Worm (Caenorhabditis elegans): ENCODE data around the gene dep-1.

Gene dep-1

ce11 chrII:8959081-8959480, 60.5 kb downstream of the dep-1 start (continued):
- no peak for TF ChIP-seq unc-62 (GFP tag; optimal IDR thresholded peaks at IDR 0.05)
- TF ChIP-seq pqm-1 (tag; optimal IDR thresholded peaks at IDR 0.05): no peak
- TF ChIP-seq lsy-2 (tag; optimal IDR thresholded peaks at IDR 0.05): peak; percentile 33 to 71
- no peak for TF ChIP-seq egl-27 (tag; optimal IDR thresholded peaks at IDR 0.05)
- TF ChIP-seq nhr-90 (tag; optimal IDR thresholded peaks at IDR 0.05; ENCODE audit: poor library complexity): no peak
- no peak for TF ChIP-seq F16B12.6 (tag; optimal IDR thresholded peaks at IDR 0.05)

- TF ChIP-seq nhr-47 (tag; optimal IDR thresholded peaks at IDR 0.05) (peak; percentile 3), swsn-7 (tag; optimal IDR thresholded peaks at IDR 0.05) (no peak), ces-1 (GFP tag; optimal IDR thresholded peaks at IDR 0.05) (peak; percentile 6), lin-14 (GFP tag; optimal IDR thresholded peaks at IDR 0.05) (peak; percentile 61)
Measured at ce11 chrII:8956896-8957295, 62.7 kb downstream of the dep-1 start.

All from whole organism, L1 larva.